Fruit fly (Drosophila melanogaster): ENCODE data around the gene CG9953.

Gene CG9953

DNA sequence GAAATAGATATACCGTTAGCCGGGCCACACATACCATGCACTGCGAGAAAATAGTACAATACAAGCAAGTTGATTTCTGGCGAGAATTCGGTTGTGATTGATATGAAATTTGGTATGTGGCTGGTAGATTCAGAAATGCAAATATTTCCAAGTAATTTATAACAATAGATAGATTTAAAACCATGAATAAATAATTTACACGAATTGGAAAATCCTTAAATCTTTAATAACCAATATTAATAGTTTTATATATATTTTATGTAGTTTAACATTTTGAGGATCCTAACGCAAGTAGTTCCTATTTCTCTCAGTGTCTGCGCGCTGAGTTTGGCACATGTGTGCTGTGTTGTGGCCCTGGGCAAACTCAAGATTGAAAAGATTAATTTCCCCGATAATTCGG is 12.4 kb downstream of the CG9953 start (continued):
- TF ChIP-seq CG10209 (GFP tag; optimal IDR thresholded peaks at IDR 0.05) = peak; percentile 49
- TF ChIP-seq unpg (GFP tag; optimal IDR thresholded peaks at IDR 0.05) = peak; percentile 48
- TF ChIP-seq CG1603 (tag; optimal IDR thresholded peaks at IDR 0.05) = peak; percentile 54
- TF ChIP-seq fd102C (GFP tag; optimal IDR thresholded peaks at IDR 0.05) = peak; percentile 57
- no peak for TF ChIP-seq al (GFP tag; IDR thresholded peaks at IDR 0.05)
- peak; percentile 2 for TF ChIP-seq CG12942 (GFP tag; optimal IDR thresholded peaks at IDR 0.05)
- peak; percentile 85 for TF ChIP-seq CG15696 (tag; optimal IDR thresholded peaks at IDR 0.05)
- no peak for TF ChIP-seq CG5953 (GFP tag; IDR thresholded peaks at IDR 0.05)
- peak; percentile 39 for TF ChIP-seq CG30403 (GFP tag; optimal IDR thresholded peaks at IDR 0.05)
- TF ChIP-seq CG11695 (GFP tag; IDR thresholded peaks at IDR 0.05) = 0 out of 3 replicates have a peak, but pooled peaks have one; percentile 36
- no peak for TF ChIP-seq Hey (tag; optimal IDR thresholded peaks at IDR 0.05)
- peak; percentile 18 for TF ChIP-seq btn (GFP tag; optimal IDR thresholded peaks at IDR 0.05)
- TF ChIP-seq BtbVII (GFP tag; optimal IDR thresholded peaks at IDR 0.05) = no peak
- no peak for TF ChIP-seq hbn (GFP tag; IDR thresholded peaks at IDR 0.05; ENCODE audit: partially characterized antibody)
- TF ChIP-seq CG8089 (GFP tag; optimal IDR thresholded peaks at IDR 0.05) = no peak
- TF ChIP-seq Chrac-16 (GFP tag; optimal IDR thresholded peaks at IDR 0.05) = peak; percentile 43
- no peak for TF ChIP-seq insv (GFP tag; optimal IDR thresholded peaks at IDR 0.05)
- peak; percentile 79 for TF ChIP-seq CG18262 (tag; optimal IDR thresholded peaks at IDR 0.05)
- TF ChIP-seq oc (tag; optimal IDR thresholded peaks at IDR 0.05) = peak; percentile 47
- no peak for TF ChIP-seq kah (GFP tag; optimal IDR thresholded peaks at IDR 0.05)
- TF ChIP-seq Dad (GFP tag; optimal IDR thresholded peaks at IDR 0.05) = no peak
- TF ChIP-seq lbe (GFP tag; optimal IDR thresholded peaks at IDR 0.05) = no peak
- no peak for TF ChIP-seq repo (GFP tag; optimal IDR thresholded peaks at IDR 0.05)
- no peak for TF ChIP-seq pho (GFP tag; optimal IDR thresholded peaks at IDR 0.05)
- TF ChIP-seq HLH54F (GFP tag; optimal IDR thresholded peaks at IDR 0.05) = no peak
- TF ChIP-seq gfzf (GFP tag; optimal IDR thresholded peaks at IDR 0.05) = no peak
- TF ChIP-seq aop (GFP tag; IDR thresholded peaks at IDR 0.05) = no peak
- TF ChIP-seq dpn (GFP tag; optimal IDR thresholded peaks at IDR 0.05) = peak in 1 of 2 experiments; percentile 30
- TF ChIP-seq jing (GFP tag; optimal IDR thresholded peaks at IDR 0.05) = no peak
- TF ChIP-seq gsb (GFP tag; IDR thresholded peaks at IDR 0.05) = no peak
- no peak for TF ChIP-seq her (GFP tag; optimal IDR thresholded peaks at IDR 0.05)
- TF ChIP-seq CG6272 (GFP tag; IDR thresholded peaks at IDR 0.05) = no peak
- TF ChIP-seq CG17361 (GFP tag; IDR thresholded peaks at IDR 0.05) = peak; percentile 74
- TF ChIP-seq crol (GFP tag; IDR thresholded peaks at IDR 0.05) = no peak
- no peak for TF ChIP-seq Drgx (GFP tag; IDR thresholded peaks at IDR 0.05)
- TF ChIP-seq slbo (GFP tag; IDR thresholded peaks at IDR 0.05) = no peak
- no peak for TF ChIP-seq luna (GFP tag; optimal IDR thresholded peaks at IDR 0.05)
- TF ChIP-seq Xbp1 (GFP tag; optimal IDR thresholded peaks at IDR 0.05) = peak; percentile 38
- TF ChIP-seq CG11723 (GFP tag; optimal IDR thresholded peaks at IDR 0.05) = no peak
- TF ChIP-seq cato (GFP tag; optimal IDR thresholded peaks at IDR 0.05; ENCODE audit: borderline replicate concordance) = peak; percentile 13
- no peak for TF ChIP-seq ato (GFP tag; IDR thresholded peaks at IDR 0.05; ENCODE audit: partially characterized antibody)
- peak; percentile 13 for TF ChIP-seq Elba2 (GFP tag; optimal IDR thresholded peaks at IDR 0.05)
- TF ChIP-seq Abd-B (GFP tag; optimal IDR thresholded peaks at IDR 0.05) = no peak
- peak; percentile 25 for TF ChIP-seq odd (GFP tag; optimal IDR thresholded peaks at IDR 0.05)
- TF ChIP-seq sc (optimal IDR thresholded peaks at IDR 0.05) = no peak
- peak; percentile 47 for TF ChIP-seq sc (GFP tag; optimal IDR thresholded peaks at IDR 0.05)
- no peak for TF ChIP-seq emc (GFP tag; optimal IDR thresholded peaks at IDR 0.05)
- TF ChIP-seq gt (GFP tag; IDR thresholded peaks at IDR 0.05) = no peak
- no peak for TF ChIP-seq sd (tag; optimal IDR thresholded peaks at IDR 0.05)
- no peak for TF ChIP-seq ERR (GFP tag; optimal IDR thresholded peaks at IDR 0.05)
- TF ChIP-seq CG9215 (GFP tag; IDR thresholded peaks at IDR 0.05) = no peak
- TF ChIP-seq dysf (GFP tag; IDR thresholded peaks at IDR 0.05) = peak; percentile 40; the same call in 1 of the 3 replicates

Data from whole organism, embryonic.